Fruit fly (Drosophila melanogaster): ENCODE data around the gene AMPKalpha.

AMPKalpha gene

dm6 chrX:1341944-1342392 is 33.4 kb upstream of the AMPKalpha start, which contains the start of gene Naa30A (continued):
- TF ChIP-seq cg (GFP tag; optimal IDR thresholded peaks at IDR 0.05), result peak; percentile 95
- peak; percentile 42 for TF ChIP-seq Dp (GFP tag; optimal IDR thresholded peaks at IDR 0.05)
- TF ChIP-seq sna (GFP tag; IDR thresholded peaks at IDR 0.05; ENCODE audit: partially characterized antibody), result peak; percentile 94
- peak; percentile 63 for TF ChIP-seq Sry-δ (GFP tag; optimal IDR thresholded peaks at IDR 0.05)
- no peak for TF ChIP-seq B-H1 (GFP tag; IDR thresholded peaks at IDR 0.05)
- peak; percentile 13 for TF ChIP-seq sug (tag; optimal IDR thresholded peaks at IDR 0.05)
- TF ChIP-seq Max (GFP tag; optimal IDR thresholded peaks at IDR 0.05), result peak; percentile 36
- TF ChIP-seq CG2129 (GFP tag; IDR thresholded peaks at IDR 0.05; ENCODE audit: partially characterized antibody), result peak; percentile 85
- TF ChIP-seq CG1529 (GFP tag; optimal IDR thresholded peaks at IDR 0.05), result no peak
- peak in 1 of 2 experiments; percentile 51 for TF ChIP-seq Pdp1 (GFP tag; optimal IDR thresholded peaks at IDR 0.05)
- peak; percentile 30 for TF ChIP-seq CG8924 (tag; optimal IDR thresholded peaks at IDR 0.05)
- TF ChIP-seq twi (tag; optimal IDR thresholded peaks at IDR 0.05), result peak; percentile 38
- peak; percentile 29 to 91 for TF ChIP-seq crp (GFP tag; optimal IDR thresholded peaks at IDR 0.05)
- no peak for TF ChIP-seq eyg (GFP tag; optimal IDR thresholded peaks at IDR 0.05)
- no peak for TF ChIP-seq scrt (GFP tag; optimal IDR thresholded peaks at IDR 0.05)
- TF ChIP-seq inv (GFP tag; IDR thresholded peaks at IDR 0.05; ENCODE audit: partially characterized antibody), result peak; percentile 93
- TF ChIP-seq CG13894 (tag; optimal IDR thresholded peaks at IDR 0.05), result no peak
- TF ChIP-seq Ets97D (GFP tag; optimal IDR thresholded peaks at IDR 0.05), result peak; percentile 18
- peak; percentile 51 for TF ChIP-seq trem (tag; optimal IDR thresholded peaks at IDR 0.05)
- TF ChIP-seq Deaf1 (tag; optimal IDR thresholded peaks at IDR 0.05), result peak; percentile 8
- peak; percentile 12 for TF ChIP-seq CG13424 (tag; optimal IDR thresholded peaks at IDR 0.05)
- peak; percentile 96 for TF ChIP-seq Dll (GFP tag; IDR thresholded peaks at IDR 0.05; ENCODE audit: partially characterized antibody)
- TF ChIP-seq CG9932 (GFP tag; IDR thresholded peaks at IDR 0.05), result peak; percentile 22; the same call in 1 of the 2 replicates
- TF ChIP-seq BEAF-32 (GFP tag; optimal IDR thresholded peaks at IDR 0.05), result peak; percentile 91
- TF ChIP-seq E2f2 (GFP tag; IDR thresholded peaks at IDR 0.05), result peak; percentile 49
- TF ChIP-seq CG34422 (GFP tag; IDR thresholded peaks at IDR 0.05), result 0 out of 3 replicates have a peak, but pooled peaks have one; percentile 15
- TF ChIP-seq Hmx (GFP tag; optimal IDR thresholded peaks at IDR 0.05), result no peak
- peak; percentile 94 for TF ChIP-seq knrl (GFP tag; IDR thresholded peaks at IDR 0.05; ENCODE audit: partially characterized antibody)
- TF ChIP-seq row (GFP tag; IDR thresholded peaks at IDR 0.05), result peak; percentile 52; the same call in 2 of the 3 replicates
- TF ChIP-seq CG42726 (GFP tag; IDR thresholded peaks at IDR 0.05; ENCODE audit: partially characterized antibody), result peak; percentile 94
- TF ChIP-seq trh (GFP tag; optimal IDR thresholded peaks at IDR 0.05), result no peak
- TF ChIP-seq HmgZ (tag; optimal IDR thresholded peaks at IDR 0.05), result peak; percentile 42
- TF ChIP-seq pzg (GFP tag; optimal IDR thresholded peaks at IDR 0.05), result peak; percentile 67
- TF ChIP-seq lab (GFP tag; optimal IDR thresholded peaks at IDR 0.05), result peak; percentile 6
- peak; percentile 48 for TF ChIP-seq CG17186 (GFP tag; optimal IDR thresholded peaks at IDR 0.05)
- peak; percentile 26 for TF ChIP-seq Fer1 (GFP tag; optimal IDR thresholded peaks at IDR 0.05)
- TF ChIP-seq tx (GFP tag; optimal IDR thresholded peaks at IDR 0.05), result no peak
- peak; percentile 21 for TF ChIP-seq CG30020 (tag; optimal IDR thresholded peaks at IDR 0.05)
- no peak for TF ChIP-seq Xbp1 (GFP tag; optimal IDR thresholded peaks at IDR 0.05)
- TF ChIP-seq NFAT (GFP tag; IDR thresholded peaks at IDR 0.05), result no peak
- TF ChIP-seq bbx (GFP tag; IDR thresholded peaks at IDR 0.05; ENCODE audit: partially characterized antibody), result peak; percentile 97
- peak; percentile 97 for TF ChIP-seq CG6791 (GFP tag; IDR thresholded peaks at IDR 0.05; ENCODE audit: partially characterized antibody)
- TF ChIP-seq amos (GFP tag; IDR thresholded peaks at IDR 0.05; ENCODE audit: partially characterized antibody), result peak; percentile 97
- peak; percentile 8 for TF ChIP-seq CG9797 (GFP tag; optimal IDR thresholded peaks at IDR 0.05)
- TF ChIP-seq cas (GFP tag; IDR thresholded peaks at IDR 0.05), result no peak
- TF ChIP-seq bigmax (GFP tag; optimal IDR thresholded peaks at IDR 0.05), result peak; percentile 67
- TF ChIP-seq Oaz (GFP tag; IDR thresholded peaks at IDR 0.05), result no peak
- TF ChIP-seq CG14860 (GFP tag; IDR thresholded peaks at IDR 0.05; ENCODE audit: partially characterized antibody), result peak; percentile 95

Data from whole organism, embryonic.